Worm (Caenorhabditis elegans): ENCODE data around the gene ZK262.20.

ce11 chrV:18420797-18421196 is 14.1 kb downstream of the ZK262.20 start, which contains the start of gene srj-26:
- TF ChIP-seq him-1 (tag; optimal IDR thresholded peaks at IDR 0.05): no peak
- TF ChIP-seq dao-5 (tag; optimal IDR thresholded peaks at IDR 0.05): no peak
- TF ChIP-seq W03F9.2 (tag; optimal IDR thresholded peaks at IDR 0.05): no peak

Measured in whole organism, L4/young adult.